Fruit fly (Drosophila melanogaster) whole organism, embryonic: ENCODE results near the gene Apt1.

Experiments
- CG10979 ChIP-seq: fragments of 200-800 bp; sonication (Bioruptor generic); optimal IDR thresholded peaks from 2 replicates; lab custom pipeline; 2018; ENCODE audit warnings: missing biosample characterization, mild to moderate bottlenecking, missing genetic modification characterization, moderate library complexity
- CG12769 ChIP-seq: fragments of 200-800 bp; sonication (Bioruptor generic); optimal IDR thresholded peaks from 2 replicates; lab custom pipeline; 2019; ENCODE audit warnings: missing biosample characterization, mild to moderate bottlenecking, missing genetic modification characterization, moderate library complexity
- CG16779 ChIP-seq: fragments of 200-800 bp; sonication (Bioruptor generic); IDR thresholded peaks from 2 replicates; pipeline ENCODE4 v1.3.6; 2022; ENCODE audit warnings: missing biosample characterization, missing genetic modification characterization
- CG17912 ChIP-seq: fragments of 200-800 bp; sonication (Bioruptor generic); optimal IDR thresholded peaks from 2 replicates; lab custom pipeline; 2018; ENCODE audit warnings: missing biosample characterization, mild to moderate bottlenecking, missing genetic modification characterization
- CG7556 ChIP-seq: fragments of 200-800 bp; sonication (Bioruptor generic); optimal IDR thresholded peaks from 2 replicates; lab custom pipeline; 2017; ENCODE audit warnings: missing biosample characterization, mild to moderate bottlenecking, missing genetic modification characterization
- Usf ChIP-seq: fragments of 200-800 bp; sonication (Bioruptor generic); optimal IDR thresholded peaks from 2 replicates; lab custom pipeline; 2017; ENCODE audit warnings: missing genotype, missing biosample characterization, missing genetic modification characterization
- Xbp1 ChIP-seq: fragments of 200-800 bp; sonication (Bioruptor generic); optimal IDR thresholded peaks from 3 replicates; lab custom pipeline; 2016; ENCODE audit warnings: missing biosample characterization, mild to moderate bottlenecking, missing genetic modification characterization
- ac ChIP-seq: fragments of 200-800 bp; sonication (Bioruptor generic); optimal IDR thresholded peaks from 3 replicates; lab custom pipeline; 2017; ENCODE audit warnings: missing biosample characterization, mild to moderate bottlenecking, missing genetic modification characterization
- fd64A ChIP-seq: fragments of 200-800 bp; sonication (Bioruptor generic); optimal IDR thresholded peaks from 3 replicates; lab custom pipeline; 2018; ENCODE audit warnings: missing biosample characterization, mild to moderate bottlenecking, missing genetic modification characterization
- gce ChIP-seq: fragments of 200-800 bp; sonication (Bioruptor generic); IDR thresholded peaks from 3 replicates; pipeline ENCODE4 v1.3.6; 2022; ENCODE audit warnings: missing biosample characterization, missing genetic modification characterization
- mirr ChIP-seq: fragments of 200-800 bp; sonication (Bioruptor generic); optimal IDR thresholded peaks from 3 replicates; lab custom pipeline; 2018; ENCODE audit warnings: missing biosample characterization, mild to moderate bottlenecking, missing genetic modification characterization
- ro ChIP-seq: fragments of 200-800 bp; sonication (Bioruptor generic); IDR thresholded peaks from 2 replicates; pipeline ENCODE4 v1.3.6; 2022; ENCODE audit warnings: missing biosample characterization, missing genetic modification characterization
- vnd ChIP-seq: fragments of 200-800 bp; sonication (Bioruptor generic); IDR thresholded peaks from 3 replicates; pipeline ENCODE4 v1.3.6; 2022; ENCODE audit warnings: missing biosample characterization, missing genetic modification characterization; ENCODE audit not compliant: partially characterized antibody
- yki ChIP-seq: fragments of >200 bp; optimal IDR thresholded peaks from 3 replicates; lab custom pipeline; 2018

DNA sequence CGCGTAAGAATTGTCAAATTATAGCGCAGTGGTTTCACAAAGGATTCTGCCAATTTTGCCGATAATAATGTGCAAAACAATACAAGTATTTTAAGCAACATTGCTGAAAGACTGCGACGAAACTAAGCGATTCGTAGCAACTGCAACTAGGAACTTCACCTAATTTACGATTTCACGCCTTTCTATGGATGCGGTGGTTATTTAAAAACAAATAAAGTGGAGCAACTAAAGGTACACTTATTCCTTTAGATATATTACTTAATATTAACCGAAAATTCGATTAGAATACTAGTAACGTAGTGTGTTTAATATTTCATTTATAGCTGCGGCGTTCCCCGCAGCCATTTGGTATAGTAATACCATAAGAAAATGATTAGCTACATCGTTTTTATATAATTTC, 18.1 kb downstream of the Apt1 start, which contains the start of gene CG6071:
- TF ChIP-seq fd64A (GFP tag; lab: Kevin White, UChicago), result no peak
- TF ChIP-seq ac (GFP tag; lab: Kevin White, UChicago), result no peak
- TF ChIP-seq mirr (GFP tag; lab: Kevin White, UChicago), result no peak
- no peak for TF ChIP-seq Usf (GFP tag; lab: Kevin White, UChicago)
- no peak for TF ChIP-seq gce (GFP tag; lab: Robert Waterston, UW)
- no peak for TF ChIP-seq ro
- TF ChIP-seq CG12769, result no peak
- TF ChIP-seq CG10979 (tag; lab: Kevin White, UChicago), result no peak
- no peak for TF ChIP-seq Xbp1 (GFP tag; lab: Kevin White, UChicago)
- no peak for TF ChIP-seq CG17912 (GFP tag; lab: Kevin White, UChicago)
- no peak for TF ChIP-seq vnd (GFP tag; lab: Robert Waterston, UW)
- TF ChIP-seq CG7556 (GFP tag; lab: Kevin White, UChicago), result no peak
- no peak for TF ChIP-seq yki
- no peak for TF ChIP-seq CG16779
